Fruit fly (Drosophila melanogaster) whole organism: ENCODE results near the gene loco.

Experiments
- Dll ChIP-seq: fragments of >200 bp; optimal IDR thresholded peaks from 2 replicates; lab custom pipeline; 2017
- pan ChIP-seq: fragments of >200 bp; optimal IDR thresholded peaks from 2 replicates; lab custom pipeline; 2017
- usp ChIP-seq: fragments of >200 bp; optimal IDR thresholded peaks from 2 replicates; lab custom pipeline; 2017; ENCODE audit warnings: missing biosample characterization, missing genetic modification characterization, mixed read lengths

- TF ChIP-seq pan, result no peak
- TF ChIP-seq usp (GFP tag; lab: Kevin White, UChicago), result no peak
- no peak for TF ChIP-seq Dll
Measured at dm6 chr3R:22638604-22639238, 466 bp downstream of the loco start.
